Fruit fly (Drosophila melanogaster): ENCODE data around the gene Oseg4.
A peak's percentile ranks its signal among the peaks of the same experiment; 100 is the strongest.

Oseg4 gene

dm6 chr3L:1774713-1775648, 39.4 kb upstream of the Oseg4 start, which contains the start of the genes CG13933 and PolD2 (continued):
- TF ChIP-seq al (GFP tag; IDR thresholded peaks at IDR 0.05) = peak; percentile 94
- no peak for TF ChIP-seq CG11723 (GFP tag; optimal IDR thresholded peaks at IDR 0.05)
- no peak for TF ChIP-seq CG8281 (tag; optimal IDR thresholded peaks at IDR 0.05)
- TF ChIP-seq CG33557 (GFP tag; optimal IDR thresholded peaks at IDR 0.05) = peak; percentile 98
- TF ChIP-seq fd96Cb (tag; optimal IDR thresholded peaks at IDR 0.05) = peak; percentile 91
- TF ChIP-seq CG4707 (GFP tag; optimal IDR thresholded peaks at IDR 0.05) = peak; percentile 91
- no peak for TF ChIP-seq luna (GFP tag; optimal IDR thresholded peaks at IDR 0.05)
- peak; percentile 98 for TF ChIP-seq CG9727 (GFP tag; optimal IDR thresholded peaks at IDR 0.05)
- peak; percentile 95 for TF ChIP-seq CG30431 (GFP tag; optimal IDR thresholded peaks at IDR 0.05)
- TF ChIP-seq CG8944 (GFP tag; optimal IDR thresholded peaks at IDR 0.05) = peak; percentile 79
- TF ChIP-seq Hey (tag; optimal IDR thresholded peaks at IDR 0.05) = no peak
- TF ChIP-seq vvl (GFP tag; IDR thresholded peaks at IDR 0.05) = peak; percentile 95
- TF ChIP-seq CG4404 (GFP tag; IDR thresholded peaks at IDR 0.05) = peak; percentile 92
- TF ChIP-seq caup (GFP tag; optimal IDR thresholded peaks at IDR 0.05; ENCODE audit: severe bottlenecking) = peak; percentile 95
- TF ChIP-seq CG15011 (GFP tag; optimal IDR thresholded peaks at IDR 0.05) = no peak
- peak; percentile 78 for TF ChIP-seq HHEX (GFP tag; optimal IDR thresholded peaks at IDR 0.05)
- peak; percentile 98 for TF ChIP-seq NfI (GFP tag; optimal IDR thresholded peaks at IDR 0.05)
- TF ChIP-seq CG2712 (tag; optimal IDR thresholded peaks at IDR 0.05) = peak; percentile 97
- no peak for TF ChIP-seq CG1233 (GFP tag; optimal IDR thresholded peaks at IDR 0.05)
- peak; percentile 90 for TF ChIP-seq CG3407 (GFP tag; optimal IDR thresholded peaks at IDR 0.05)
- no peak for TF ChIP-seq CG12071 (GFP tag; optimal IDR thresholded peaks at IDR 0.05)
- no peak for TF ChIP-seq yki (optimal IDR thresholded peaks at IDR 0.05)
- peak; percentile 90 for TF ChIP-seq cas (GFP tag; IDR thresholded peaks at IDR 0.05)
- TF ChIP-seq Taf1 (GFP tag; IDR thresholded peaks at IDR 0.05) = peak; percentile 94
- TF ChIP-seq Lim3 (GFP tag; IDR thresholded peaks at IDR 0.05) = peak; percentile 95
- peak; percentile 29 for TF ChIP-seq HmgD (GFP tag; optimal IDR thresholded peaks at IDR 0.05)
- peak; percentile 54 for TF ChIP-seq Ets97D (GFP tag; optimal IDR thresholded peaks at IDR 0.05)
- TF ChIP-seq CG18619 (GFP tag; optimal IDR thresholded peaks at IDR 0.05) = peak; percentile 97
- TF ChIP-seq Atf-2 (GFP tag; optimal IDR thresholded peaks at IDR 0.05) = peak; percentile 84
- TF ChIP-seq scrt (GFP tag; optimal IDR thresholded peaks at IDR 0.05) = no peak
- no peak for TF ChIP-seq CG11504 (tag; optimal IDR thresholded peaks at IDR 0.05)
- peak; percentile 92 for TF ChIP-seq Ravus (GFP tag; IDR thresholded peaks at IDR 0.05)
- TF ChIP-seq vfl (GFP tag; optimal IDR thresholded peaks at IDR 0.05) = peak; percentile 67
- TF ChIP-seq CG12219 (GFP tag; optimal IDR thresholded peaks at IDR 0.05) = peak; percentile 93
- TF ChIP-seq ash1 (GFP tag; optimal IDR thresholded peaks at IDR 0.05) = no peak
- peak; percentile 99 for TF ChIP-seq Hr3 (GFP tag; optimal IDR thresholded peaks at IDR 0.05)
- TF ChIP-seq dm (GFP tag; optimal IDR thresholded peaks at IDR 0.05) = peak; percentile 58
- peak; percentile 99 for TF ChIP-seq nmo (GFP tag; optimal IDR thresholded peaks at IDR 0.05)
- TF ChIP-seq Six4 (GFP tag; optimal IDR thresholded peaks at IDR 0.05) = peak; percentile 71
- peak; percentile 98 for TF ChIP-seq az2 (GFP tag; optimal IDR thresholded peaks at IDR 0.05)
- no peak for TF ChIP-seq CG12744 (GFP tag; optimal IDR thresholded peaks at IDR 0.05)
- peak; percentile 99 for TF ChIP-seq sob (GFP tag; IDR thresholded peaks at IDR 0.05)
- peak; percentile 94 for TF ChIP-seq CG4730 (GFP tag; IDR thresholded peaks at IDR 0.05)
- peak; percentile 67; the same call in 2 of the 4 replicates for TF ChIP-seq Gug (GFP tag; IDR thresholded peaks at IDR 0.05)
- peak; percentile 91 for TF ChIP-seq NFAT (GFP tag; IDR thresholded peaks at IDR 0.05)
- peak; percentile 97 for TF ChIP-seq Atf6 (GFP tag; IDR thresholded peaks at IDR 0.05)
- peak; percentile 95 for TF ChIP-seq dimm (GFP tag; IDR thresholded peaks at IDR 0.05)
- peak; percentile 91 for TF ChIP-seq CG31224 (GFP tag; IDR thresholded peaks at IDR 0.05)
- peak; percentile 96 for TF ChIP-seq croc (GFP tag; conservative IDR thresholded peaks at IDR 0.05)
- TF ChIP-seq C15 (GFP tag; IDR thresholded peaks at IDR 0.05) = peak; percentile 81; the same call in 1 of the 3 replicates
